Worm (Caenorhabditis elegans): ENCODE results near the gene T08G3.6.

T08G3.6 gene

DNA sequence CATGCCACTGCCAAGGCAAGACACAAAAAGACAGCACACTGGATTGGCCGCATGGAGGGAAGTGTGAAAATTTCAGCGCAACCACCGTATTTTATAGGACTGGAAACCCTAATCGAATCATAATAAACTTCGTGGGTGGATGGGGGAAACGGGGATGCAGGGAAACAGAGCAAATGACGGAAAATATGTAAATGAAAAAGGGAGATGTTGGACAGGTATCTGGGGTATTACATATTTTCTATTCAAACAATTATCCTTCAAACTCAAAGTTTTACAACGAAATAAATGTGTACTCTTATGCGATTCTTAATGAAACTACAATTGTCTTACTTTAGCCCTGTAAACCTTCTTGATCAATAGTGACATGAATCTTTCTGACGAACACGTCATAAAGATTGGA, 26.0 kb upstream of the T08G3.6 start, which contains the start of gene F26D2.16:
F26D2.16 (minus strand) TSS at position 101 of the 400 bp plus-strand sequence.
- TF ChIP-seq mef-2 (tag; optimal IDR thresholded peaks at IDR 0.05): no peak
- no peak for TF ChIP-seq ceh-63 (GFP tag; optimal IDR thresholded peaks at IDR 0.05)
- TF ChIP-seq aha-1 (tag; optimal IDR thresholded peaks at IDR 0.05): no peak
- TF ChIP-seq lin-35 (GFP tag; optimal IDR thresholded peaks at IDR 0.05): no peak
- no peak for TF ChIP-seq lin-15B (tag; optimal IDR thresholded peaks at IDR 0.05)

ce11 chrV:16420696-16421095, 25.1 kb upstream of the T08G3.6 start, which contains the start of gene srw-48:
Gene srw-48, plus strand, starts transcription at chrV:16420996.
- TF ChIP-seq elt-3 (tag; optimal IDR thresholded peaks at IDR 0.05) (no peak), blmp-1 (tag; optimal IDR thresholded peaks at IDR 0.05) (no peak), hlh-17 (GFP tag; optimal IDR thresholded peaks at IDR 0.05; ENCODE audit: borderline replicate concordance) (no peak), dpl-1 (GFP tag; optimal IDR thresholded peaks at IDR 0.05) (no peak), mep-1 (tag; optimal IDR thresholded peaks at IDR 0.05) (no peak), nhr-28 (tag; optimal IDR thresholded peaks at IDR 0.05) (no peak), lin-39 (tag; optimal IDR thresholded peaks at IDR 0.05) (no peak), fkh-10 (GFP tag; optimal IDR thresholded peaks at IDR 0.05) (no peak), ceh-63 (GFP tag; optimal IDR thresholded peaks at IDR 0.05) (no peak), zip-4 (GFP tag; optimal IDR thresholded peaks at IDR 0.05) (no peak), ces-1 (GFP tag; optimal IDR thresholded peaks at IDR 0.05) (no peak), ets-5 (GFP tag; IDR thresholded peaks at IDR 0.05) (no peak), nhr-85 (tag) (no peak), ama-1 (optimal IDR thresholded peaks at IDR 0.05) (no peak), sox-4 (tag; optimal IDR thresholded peaks at IDR 0.05) (no peak), jun-1 (tag; optimal IDR thresholded peaks at IDR 0.05) (no peak)

- no peak for TF ChIP-seq aha-1 (tag; optimal IDR thresholded peaks at IDR 0.05)
Observed at ce11 chrV:16424428-16424827, 21.3 kb upstream of the T08G3.6 start, which contains the start of gene srw-29. Gene srw-29, minus strand, starts transcription at chrV:16424528.

DNA sequence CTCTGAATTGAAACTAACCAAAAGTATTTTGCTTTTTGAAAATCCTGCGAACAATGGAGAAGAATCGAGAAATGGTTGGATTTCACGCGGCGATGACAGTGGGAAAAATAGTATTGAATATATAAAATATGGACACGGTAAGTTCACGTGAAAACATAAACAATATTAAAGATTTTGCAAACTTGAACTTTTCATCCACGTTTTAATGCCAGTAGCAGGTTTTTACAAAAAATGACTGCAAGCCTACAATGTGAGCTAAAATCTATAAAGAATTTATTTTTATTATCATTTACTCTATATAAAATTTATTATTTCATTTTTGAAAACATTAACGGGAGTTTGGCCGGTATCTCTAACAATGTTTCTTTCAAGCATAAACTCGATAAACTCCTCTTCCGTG, 16.3 kb upstream of the T08G3.6 start, which contains the start of gene F26D2.10:
F26D2.10 (minus strand) TSS at position 101 of the 400 bp plus-strand sequence.
- TF ChIP-seq nhr-19 (GFP tag; conservative IDR thresholded peaks at IDR 0.05): no peak
- no peak for TF ChIP-seq nhr-71 (tag; optimal IDR thresholded peaks at IDR 0.05)
- TF ChIP-seq aha-1 (tag; optimal IDR thresholded peaks at IDR 0.05): no peak
- TF ChIP-seq xbp-1 (tag; optimal IDR thresholded peaks at IDR 0.05): no peak
- no peak for TF ChIP-seq lsy-2 (tag; optimal IDR thresholded peaks at IDR 0.05)
- TF ChIP-seq zag-1 (tag; optimal IDR thresholded peaks at IDR 0.05): no peak
- TF ChIP-seq lin-35 (GFP tag; optimal IDR thresholded peaks at IDR 0.05): no peak
- no peak for TF ChIP-seq nhr-28 (tag; optimal IDR thresholded peaks at IDR 0.05)
- TF ChIP-seq lin-15B (tag; optimal IDR thresholded peaks at IDR 0.05): no peak
- TF ChIP-seq nhr-47 (tag; optimal IDR thresholded peaks at IDR 0.05): no peak
- TF ChIP-seq elt-2 (tag; optimal IDR thresholded peaks at IDR 0.05): no peak
- TF ChIP-seq nhr-11 (tag; optimal IDR thresholded peaks at IDR 0.05): no peak
- TF ChIP-seq snu-23 (GFP tag; optimal IDR thresholded peaks at IDR 0.05): no peak
- TF ChIP-seq nhr-12 (tag; optimal IDR thresholded peaks at IDR 0.05): no peak
- TF ChIP-seq ceh-90 (tag; optimal IDR thresholded peaks at IDR 0.05): no peak
- TF ChIP-seq fkh-4 (tag; optimal IDR thresholded peaks at IDR 0.05; ENCODE audit: borderline replicate concordance): no peak
- TF ChIP-seq fkh-10 (GFP tag; optimal IDR thresholded peaks at IDR 0.05): no peak

DNA sequence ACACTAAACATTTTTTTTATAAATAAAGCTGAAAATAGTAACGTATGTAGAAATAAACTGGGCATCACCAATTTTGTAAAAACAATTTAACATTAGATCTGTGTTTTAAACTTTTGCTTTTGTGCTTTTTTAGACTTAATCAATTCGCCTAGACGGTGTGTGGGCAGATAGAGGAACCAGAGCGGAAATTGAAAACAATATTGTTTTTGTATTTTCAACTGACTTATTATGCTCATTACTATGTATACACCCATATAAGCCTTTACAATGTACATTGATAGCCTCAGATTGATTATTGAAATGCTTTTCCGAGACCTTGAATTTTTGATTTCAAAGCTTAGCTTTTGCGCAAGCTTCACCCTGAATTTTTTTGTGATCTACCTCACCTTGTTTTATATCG, 15.8 kb upstream of the T08G3.6 start, which contains the start of gene str-73:
str-73 (plus strand) TSS at position 301 of the 400 bp plus-strand sequence.
- no peak for TF ChIP-seq lin-14 (GFP tag; optimal IDR thresholded peaks at IDR 0.05)
- no peak for TF ChIP-seq nhr-237 (tag; optimal IDR thresholded peaks at IDR 0.05)
- no peak for TF ChIP-seq C04F5.9 (tag; optimal IDR thresholded peaks at IDR 0.05)
- TF ChIP-seq grh-1 (GFP tag; IDR thresholded peaks at IDR 0.05): no peak
- no peak for TF ChIP-seq ceh-82 (tag; optimal IDR thresholded peaks at IDR 0.05)
- no peak for TF ChIP-seq lir-3 (tag; optimal IDR thresholded peaks at IDR 0.05; ENCODE audit: poor library complexity)
